Fruit fly (Drosophila melanogaster) whole organism, adult: ENCODE data around the gene cbt.

Source experiments
- bab1 ChIP-seq: fragments of 200-800 bp; sonication (Bioruptor generic); optimal IDR thresholded peaks from 3 replicates; lab custom pipeline; 2019; ENCODE audit warnings: missing biosample characterization, mild to moderate bottlenecking, missing genetic modification characterization, moderate library complexity
- cnc ChIP-seq, 2 experiments: fragments of >200 bp; optimal IDR thresholded peaks; 2 replicates each; lab custom pipeline; 2017

dm6 chr2L:496841-497240 is 17.4 kb upstream of the cbt start:
- TF ChIP-seq bab1 (GFP tag; lab: Kevin White, UChicago) (no peak), cnc (optimal IDR thresholded peaks at IDR 0.05; lab: Kevin White, UChicago) (no peak)
